Fruit fly (Drosophila melanogaster) whole organism, prepupa: ENCODE measurements around the gene Drak.
A peak's percentile ranks its signal among the peaks of the same experiment; 100 is the strongest.

ENCODE experiments used
- CG11902 ChIP-seq: fragments of 200-800 bp; sonication (Bioruptor generic); optimal IDR thresholded peaks from 3 replicates; lab custom pipeline; 2016; ENCODE audit warnings: missing biosample characterization, missing genetic modification characterization
- CG6854 ChIP-seq: fragments of 200-800 bp; sonication (Bioruptor generic); optimal IDR thresholded peaks from 2 replicates; lab custom pipeline; 2017; ENCODE audit warnings: missing biosample characterization, mild to moderate bottlenecking, missing genetic modification characterization
- CG8319 ChIP-seq: fragments of 200-800 bp; sonication (Bioruptor generic); optimal IDR thresholded peaks from 3 replicates; lab custom pipeline; 2016; ENCODE audit warnings: missing biosample characterization, missing genetic modification characterization
- CG8632 ChIP-seq: fragments of 200-800 bp; sonication (Bioruptor generic); optimal IDR thresholded peaks from 3 replicates; lab custom pipeline; 2016; ENCODE audit warnings: missing biosample characterization, missing genetic modification characterization
- CG9139 ChIP-seq: fragments of 200-800 bp; sonication (Bioruptor generic); optimal IDR thresholded peaks from 3 replicates; lab custom pipeline; 2017; ENCODE audit warnings: missing biosample characterization, mild to moderate bottlenecking, missing genetic modification characterization
- Eip75B ChIP-seq: fragments of 200-800 bp; sonication (Bioruptor generic); optimal IDR thresholded peaks from 3 replicates; lab custom pipeline; 2016; ENCODE audit warnings: missing biosample characterization, missing genetic modification characterization
- Ets96B ChIP-seq: fragments of 200-800 bp; optimal IDR thresholded peaks from 2 replicates; lab custom pipeline; 2019; ENCODE audit warnings: missing biosample characterization, mild to moderate bottlenecking, missing genetic modification characterization, moderate library complexity
- OdsH ChIP-seq: fragments of 200-800 bp; sonication (Bioruptor generic); optimal IDR thresholded peaks from 3 replicates; lab custom pipeline; 2016; ENCODE audit warnings: missing biosample characterization, missing genetic modification characterization
- Sox15 ChIP-seq: fragments of 200-800 bp; sonication (Bioruptor generic); optimal IDR thresholded peaks from 3 replicates; lab custom pipeline; 2016; ENCODE audit warnings: missing biosample characterization, missing genetic modification characterization

- peak; percentile 52 for TF ChIP-seq OdsH (GFP tag; lab: Kevin White, UChicago)
- peak; percentile 27 for TF ChIP-seq Ets96B (tag; lab: Kevin White, UChicago)
- TF ChIP-seq Sox15 (GFP tag; lab: Kevin White, UChicago), result no peak
- no peak for TF ChIP-seq CG6854
- no peak for TF ChIP-seq CG9139 (GFP tag; lab: Kevin White, UChicago)
- no peak for TF ChIP-seq CG8319 (GFP tag; lab: Kevin White, UChicago)
- TF ChIP-seq CG11902 (GFP tag; lab: Kevin White, UChicago), result no peak
- no peak for TF ChIP-seq CG8632 (GFP tag; lab: Kevin White, UChicago)
- TF ChIP-seq Eip75B (GFP tag; lab: Kevin White, UChicago), result peak; percentile 49
Measured at dm6 chrX:11548701-11549100, 55.8 kb downstream of the Drak start.
